Worm (Caenorhabditis elegans) whole organism, young adult: ENCODE data around the gene tnt-3.

Source experiments
- B0019.2 ChIP-seq: fragments of 200-800 bp; sonication (Bioruptor generic); conservative IDR thresholded peaks from 2 replicates; pipeline ENCODE4 v1.3.6; 2022; ENCODE audit warnings: missing genetic modification reagents, missing genetic modification characterization, missing compliant biosample characterization
- B0261.1 ChIP-seq: sonication (generic microtip); optimal IDR thresholded peaks from 2 replicates; lab custom pipeline; 2016; ENCODE audit warnings: mild to moderate bottlenecking, missing genetic modification characterization, moderate library complexity, missing compliant biosample characterization
- F22D6.2 ChIP-seq: sonication (generic microtip); optimal IDR thresholded peaks from 2 replicates; lab custom pipeline; 2016; ENCODE audit warnings: mild to moderate bottlenecking, missing genetic modification characterization, missing compliant biosample characterization
- F33H1.4 ChIP-seq: fragments of 200-800 bp; sonication (Bioruptor generic); IDR thresholded peaks from 2 replicates; pipeline ENCODE4 v1.3.6; 2022; ENCODE audit warnings: missing genetic modification reagents, missing genetic modification characterization, missing compliant biosample characterization
- F39B2.1 ChIP-seq: fragments of 200-800 bp; sonication (Bioruptor generic); IDR thresholded peaks from 2 replicates; pipeline ENCODE4 v1.3.6; 2022; ENCODE audit warnings: missing genetic modification reagents, missing genetic modification characterization, missing compliant biosample characterization
- F52B5.7 ChIP-seq: sonication (generic microtip); optimal IDR thresholded peaks from 2 replicates; lab custom pipeline; 2016; ENCODE audit warnings: mild to moderate bottlenecking, missing genetic modification characterization, missing compliant biosample characterization
- K12H6.12 ChIP-seq: fragments of 200-800 bp; sonication (Bioruptor generic); optimal IDR thresholded peaks from 2 replicates; lab custom pipeline; 2018; ENCODE audit warnings: mild to moderate bottlenecking, missing genetic modification characterization, missing compliant biosample characterization
- T07F8.4 ChIP-seq: sonication (generic microtip); optimal IDR thresholded peaks from 2 replicates; lab custom pipeline; 2016; ENCODE audit warnings: mild to moderate bottlenecking, missing genetic modification characterization, moderate library complexity, missing compliant biosample characterization
- Y53F4B.3 ChIP-seq: fragments of 200-800 bp; sonication (Bioruptor generic); IDR thresholded peaks from 2 replicates; pipeline ENCODE4 v1.3.6; 2022; ENCODE audit warnings: missing genetic modification reagents, missing genetic modification characterization, missing compliant biosample characterization
- Y79H2A.3 ChIP-seq: fragments of 200-800 bp; sonication (Bioruptor generic); conservative IDR thresholded peaks from 2 replicates; pipeline ENCODE4 v1.3.6; 2022; ENCODE audit warnings: missing genetic modification reagents, missing genetic modification characterization, missing compliant biosample characterization
- ama-1 ChIP-seq, 3 experiments: fragments of 150-350 bp in 1 of 3; sonication (generic microtip) in 2 of 3; optimal IDR thresholded peaks; 2 replicates each; lab custom pipeline; 2014 to 2018; ENCODE audit warnings: missing biosample characterization in 2 of 3, missing genetic modification characterization in 2 of 3, missing genetic modification reagents in 2 of 3
- attf-3 ChIP-seq: fragments of 200-800 bp; sonication (Bioruptor generic); conservative IDR thresholded peaks from 2 replicates; pipeline ENCODE4 v1.3.6; 2022; ENCODE audit warnings: missing genetic modification reagents, missing genetic modification characterization, missing compliant biosample characterization
- bed-1 ChIP-seq: fragments of 200-800 bp; sonication (Bioruptor generic); IDR thresholded peaks from 2 replicates; pipeline ENCODE4 v1.3.6; 2022; ENCODE audit warnings: missing genetic modification reagents, missing genetic modification characterization, missing compliant biosample characterization
- bed-2 ChIP-seq: fragments of 200-800 bp; sonication (Bioruptor generic); IDR thresholded peaks from 2 replicates; pipeline ENCODE4 v1.3.6; 2022; ENCODE audit warnings: missing genetic modification reagents, missing genetic modification characterization, missing compliant biosample characterization
- ceh-40 ChIP-seq: fragments of 200-800 bp; sonication (Bioruptor generic); IDR thresholded peaks from 2 replicates; pipeline ENCODE4 v1.3.6; 2022; ENCODE audit warnings: missing genetic modification characterization, missing compliant biosample characterization
- chd-7 ChIP-seq: sonication (generic microtip); optimal IDR thresholded peaks from 2 replicates; lab custom pipeline; 2016; ENCODE audit warnings: mild to moderate bottlenecking, missing genetic modification characterization, moderate library complexity, missing compliant biosample characterization
- efl-1 ChIP-seq: fragments of 150-350 bp; optimal IDR thresholded peaks from 2 replicates; lab custom pipeline; 2014; ENCODE audit warnings: missing biosample characterization, missing genetic modification reagents, missing genetic modification characterization
- egl-44 ChIP-seq: fragments of 200-800 bp; sonication (Bioruptor generic); IDR thresholded peaks from 2 replicates; pipeline ENCODE4 v1.3.6; 2022; ENCODE audit warnings: missing genetic modification reagents, missing genetic modification characterization, missing compliant biosample characterization
- fkh-3 ChIP-seq: sonication (generic microtip); optimal IDR thresholded peaks from 2 replicates; lab custom pipeline; 2016; ENCODE audit warnings: mild to moderate bottlenecking, missing genetic modification characterization, missing compliant biosample characterization
- him-1 ChIP-seq: sonication (generic microtip); optimal IDR thresholded peaks from 2 replicates; lab custom pipeline; 2016; ENCODE audit warnings: missing genotype, missing genetic modification reagents, missing genetic modification characterization, missing compliant biosample characterization
- hmg-1.2 ChIP-seq: fragments of 200-800 bp; sonication (Bioruptor generic); IDR thresholded peaks from 2 replicates; pipeline ENCODE4 v1.3.6; 2022; ENCODE audit warnings: missing genetic modification reagents, missing genetic modification characterization, missing compliant biosample characterization
- let-607 ChIP-seq, 2 experiments: fragments of 200-800 bp in 1 of 2; sonication (Bioruptor generic) in 1 of 2; sonication (generic microtip) in 1 of 2; optimal IDR thresholded peaks; 2 replicates each; lab custom pipeline; 2016 to 2018; ENCODE audit warnings: mild to moderate bottlenecking in 2 of 2, missing compliant biosample characterization in 2 of 2, missing genetic modification characterization in 2 of 2, moderate library complexity in 2 of 2, missing genotype in 1 of 2
- lin-40 ChIP-seq: sonication (generic microtip); optimal IDR thresholded peaks from 2 replicates; lab custom pipeline; 2016; ENCODE audit warnings: missing genetic modification characterization, mild to moderate bottlenecking, missing compliant biosample characterization, missing genotype, missing genetic modification reagents
- lin-54 ChIP-seq: fragments of 200-800 bp; sonication (Bioruptor generic); optimal IDR thresholded peaks from 2 replicates; lab custom pipeline; 2018; ENCODE audit warnings: mild to moderate bottlenecking, missing genetic modification characterization, missing compliant biosample characterization
- mcd-1 ChIP-seq: fragments of 200-800 bp; sonication (Bioruptor generic); IDR thresholded peaks from 2 replicates; pipeline ENCODE4 v1.3.6; 2022; ENCODE audit warnings: missing genetic modification reagents, missing genetic modification characterization, missing compliant biosample characterization
- nfya-1 ChIP-seq: sonication (generic microtip); optimal IDR thresholded peaks from 2 replicates; lab custom pipeline; 2017; ENCODE audit warnings: antibody characterized with exemption, missing compliant biosample characterization, missing genetic modification characterization, borderline replicate concordance; ENCODE audit not compliant: insufficient read depth
- nhr-27 ChIP-seq: fragments of 200-800 bp; sonication (Bioruptor generic); optimal IDR thresholded peaks from 2 replicates; lab custom pipeline; 2018; ENCODE audit warnings: mild to moderate bottlenecking, missing genetic modification characterization, moderate library complexity, missing compliant biosample characterization
- nhr-80 ChIP-seq: sonication (generic microtip); optimal IDR thresholded peaks from 2 replicates; lab custom pipeline; 2016; ENCODE audit warnings: missing genetic modification characterization, missing compliant biosample characterization
- sdz-38 ChIP-seq: sonication (generic microtip); optimal IDR thresholded peaks from 2 replicates; lab custom pipeline; 2016; ENCODE audit warnings: missing genotype, missing genetic modification characterization, missing compliant biosample characterization
- snpc-1.1 ChIP-seq: sonication (generic microtip); optimal IDR thresholded peaks from 2 replicates; lab custom pipeline; 2017; ENCODE audit warnings: missing genetic modification characterization, mild to moderate bottlenecking, missing compliant biosample characterization, antibody characterized with exemption, moderate library complexity, missing genotype, missing genetic modification reagents; ENCODE audit not compliant: insufficient read depth
- somi-1 ChIP-seq: fragments of 200-800 bp; sonication (Bioruptor generic); optimal IDR thresholded peaks from 2 replicates; lab custom pipeline; 2018; ENCODE audit warnings: mild to moderate bottlenecking, missing genetic modification characterization, missing compliant biosample characterization
- tbx-9 ChIP-seq: sonication (generic microtip); optimal IDR thresholded peaks from 2 replicates; lab custom pipeline; 2016; ENCODE audit warnings: borderline replicate concordance, missing genetic modification characterization, inconsistent platforms, missing compliant biosample characterization
- unc-62 ChIP-seq: fragments of 150-350 bp; optimal IDR thresholded peaks from 2 replicates; lab custom pipeline; 2014; ENCODE audit warnings: missing biosample characterization, missing genetic modification reagents, missing genetic modification characterization
- ztf-22 ChIP-seq: fragments of 200-800 bp; sonication (Bioruptor generic); optimal IDR thresholded peaks from 2 replicates; lab custom pipeline; 2018; ENCODE audit warnings: mild to moderate bottlenecking, missing genetic modification characterization, moderate library complexity, missing compliant biosample characterization
- ztf-26 ChIP-seq: sonication (generic microtip); optimal IDR thresholded peaks from 2 replicates; lab custom pipeline; 2017; ENCODE audit warnings: missing genetic modification characterization, missing compliant biosample characterization
- ztf-6 ChIP-seq: fragments of 200-800 bp; sonication (Bioruptor generic); IDR thresholded peaks from 2 replicates; pipeline ENCODE4 v1.3.6; 2022; ENCODE audit warnings: missing genetic modification reagents, missing genetic modification characterization, missing compliant biosample characterization

Gene tnt-3

DNA sequence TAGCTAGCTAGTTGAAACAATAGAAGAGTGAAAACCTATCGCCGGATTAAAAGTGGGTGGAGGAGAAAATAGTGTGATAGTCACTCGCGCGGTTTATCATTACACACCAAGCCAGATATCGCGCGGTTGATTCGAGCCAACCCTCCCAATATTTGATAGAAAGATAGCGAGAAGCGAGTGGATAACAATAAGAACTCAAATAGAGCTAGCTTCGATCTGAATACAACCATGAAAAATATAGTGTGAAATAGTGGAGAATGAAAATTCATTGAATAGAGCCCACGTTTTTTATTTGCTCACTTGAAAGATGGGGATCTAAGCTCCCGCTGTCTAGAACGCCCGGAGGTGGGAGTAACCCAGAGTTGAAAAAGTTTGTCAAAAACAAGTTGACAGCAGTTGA, at the start of gene tnt-3:
TSS of gene tnt-3 (minus strand) at position 101 of the 400 bp plus-strand sequence.
- TF ChIP-seq B0019.2 (no peak), tbx-9 (tag; lab: Kevin White, UChicago) (no peak), him-1 (tag; lab: Kevin White, UChicago) (no peak), Y53F4B.3 (no peak), sdz-38 (tag; lab: Kevin White, UChicago) (no peak), ceh-40 (GFP tag; lab: Robert Waterston, UW) (no peak), lin-54 (no peak)

DNA sequence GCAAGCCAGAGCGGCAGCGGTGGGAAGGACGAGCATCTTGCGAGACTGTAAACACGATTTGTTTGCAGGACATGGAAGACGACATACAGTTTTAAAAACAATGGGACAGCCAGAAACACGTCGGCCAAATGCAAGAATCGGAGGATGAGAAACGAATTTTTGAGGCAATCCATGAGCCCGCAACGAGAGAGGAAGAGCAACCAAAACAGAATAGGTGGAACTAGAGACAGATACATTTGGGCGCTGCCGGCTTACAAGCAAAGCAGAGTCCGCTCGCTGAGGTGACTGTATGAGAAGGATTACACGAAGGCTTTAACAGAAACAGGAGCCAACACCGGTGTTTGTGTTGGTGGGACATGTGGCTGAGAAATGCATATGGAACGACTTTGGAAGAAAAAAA, 49.6 kb upstream of the tnt-3 start:
- no peak for TF ChIP-seq ztf-22 (GFP tag; lab: Kevin White, UChicago)
- TF ChIP-seq efl-1 = no peak
- no peak for TF ChIP-seq bed-2 (GFP tag; lab: Robert Waterston, UW)
- no peak for TF ChIP-seq F52B5.7 (tag; lab: Kevin White, UChicago)
- TF ChIP-seq F22D6.2 = no peak
- no peak for TF ChIP-seq him-1 (tag; lab: Kevin White, UChicago)
- no peak for TF ChIP-seq let-607 (tag; optimal IDR thresholded peaks at IDR 0.05; lab: Kevin White, UChicago)
- TF ChIP-seq Y79H2A.3 (GFP tag; lab: Robert Waterston, UW) = no peak
- no peak for TF ChIP-seq B0261.1 (tag; lab: Kevin White, UChicago)
- TF ChIP-seq F39B2.1 (GFP tag; lab: Robert Waterston, UW) = no peak
- TF ChIP-seq attf-3 (GFP tag; lab: Robert Waterston, UW) = no peak
- no peak for TF ChIP-seq nhr-80 (tag; lab: Kevin White, UChicago)

DNA sequence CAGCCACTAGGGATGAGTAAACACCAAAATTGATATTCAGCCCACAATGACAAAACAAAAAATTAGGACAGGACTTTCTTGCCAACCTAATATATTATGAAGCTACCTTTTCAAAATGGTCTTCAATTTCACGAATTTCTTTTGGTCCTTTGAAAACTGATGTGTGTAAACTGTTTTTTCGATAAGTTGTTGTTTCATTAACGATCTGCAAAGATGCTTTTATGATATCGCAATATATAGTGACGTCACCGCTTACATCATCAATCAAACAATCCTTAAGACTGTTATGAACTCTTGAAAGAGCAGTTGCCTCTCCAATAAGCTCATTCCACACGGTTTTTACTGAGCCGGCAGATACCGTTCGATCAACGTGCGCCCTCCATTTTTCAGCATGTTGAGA, 47.2 kb upstream of the tnt-3 start:
- no peak for TF ChIP-seq bed-1 (GFP tag; lab: Robert Waterston, UW)
- TF ChIP-seq ama-1 (optimal IDR thresholded peaks at IDR 0.05; lab: Kevin White, UChicago) = no peak
- no peak for TF ChIP-seq ama-1 (GFP tag; optimal IDR thresholded peaks at IDR 0.05; lab: Kevin White, UChicago)
- no peak for TF ChIP-seq sdz-38 (tag; lab: Kevin White, UChicago)
- TF ChIP-seq let-607 (tag; optimal IDR thresholded peaks at IDR 0.05; lab: Kevin White, UChicago) = no peak
- no peak for TF ChIP-seq nhr-27
- TF ChIP-seq K12H6.12 = no peak
- TF ChIP-seq snpc-1.1 (tag; lab: Kevin White, UChicago) = no peak
- no peak for TF ChIP-seq F33H1.4 (GFP tag; lab: Robert Waterston, UW)
- no peak for TF ChIP-seq lin-40 (tag; lab: Kevin White, UChicago)
- TF ChIP-seq egl-44 = no peak
- TF ChIP-seq unc-62 (GFP tag; lab: Kevin White, UChicago) = no peak
- no peak for TF ChIP-seq fkh-3 (tag; lab: Kevin White, UChicago)
- TF ChIP-seq ztf-26 = no peak
- TF ChIP-seq nfya-1 (tag; lab: Kevin White, UChicago) = no peak
- TF ChIP-seq mcd-1 (GFP tag; lab: Robert Waterston, UW) = no peak
- TF ChIP-seq chd-7 (tag; lab: Kevin White, UChicago) = no peak
- TF ChIP-seq ztf-6 (GFP tag; lab: Robert Waterston, UW) = no peak
- no peak for TF ChIP-seq T07F8.4 (tag; lab: Kevin White, UChicago)

DNA sequence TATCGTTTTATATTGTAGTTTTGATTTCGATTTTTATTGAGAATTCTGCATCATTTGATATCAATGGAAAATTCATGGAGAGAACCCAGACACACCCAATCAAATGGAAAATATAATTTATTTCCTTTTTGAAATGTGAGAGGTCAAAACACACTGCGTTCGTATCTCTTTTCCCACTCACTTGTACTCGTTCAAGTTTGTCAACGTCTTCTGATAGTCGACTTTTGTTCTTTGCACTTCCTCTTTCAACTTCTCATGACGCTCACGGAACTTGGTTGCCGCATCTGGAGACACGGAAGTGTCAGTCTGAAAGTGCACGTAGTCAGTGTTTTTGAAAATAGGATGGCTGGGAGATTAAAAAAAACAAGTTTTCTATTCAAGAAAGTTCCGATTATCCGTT, 45.4 kb upstream of the tnt-3 start:
- TF ChIP-seq ztf-26 (peak; percentile 67), hmg-1.2 (GFP tag; lab: Robert Waterston, UW) (no peak), somi-1 (GFP tag; lab: Kevin White, UChicago) (peak; percentile 8), lin-40 (tag; lab: Kevin White, UChicago) (peak; percentile 71), Y53F4B.3 (no peak)
